Fruit fly (Drosophila melanogaster) whole organism, pupa: ENCODE results near the gene CG9555.

ENCODE experiments used
- CG13204 ChIP-seq: fragments of 200-800 bp; sonication (Bioruptor generic); optimal IDR thresholded peaks from 2 replicates; lab custom pipeline; 2018; ENCODE audit warnings: missing biosample characterization, mild to moderate bottlenecking, missing genetic modification characterization, moderate library complexity
- CG14655 ChIP-seq: fragments of 200-800 bp; sonication (Bioruptor generic); optimal IDR thresholded peaks from 3 replicates; lab custom pipeline; 2017; ENCODE audit warnings: mild to moderate bottlenecking, missing biosample characterization, missing genetic modification reagents, missing genetic modification characterization
- CG15710 ChIP-seq: fragments of 200-800 bp; sonication (Bioruptor generic); optimal IDR thresholded peaks from 2 replicates; lab custom pipeline; 2018; ENCODE audit warnings: missing biosample characterization, mild to moderate bottlenecking, missing genetic modification characterization, moderate library complexity
- CG17806 ChIP-seq: fragments of 200-800 bp; sonication (Bioruptor generic); optimal IDR thresholded peaks from 2 replicates; lab custom pipeline; 2018; ENCODE audit warnings: missing biosample characterization, mild to moderate bottlenecking, missing genetic modification characterization, moderate library complexity
- CG32121 ChIP-seq: fragments of 200-800 bp; sonication (Bioruptor generic); IDR thresholded peaks from 2 replicates; pipeline ENCODE4 v1.3.6; 2022; ENCODE audit warnings: missing biosample characterization, missing genetic modification characterization
- CG8159 ChIP-seq: fragments of 200-800 bp; sonication (Bioruptor generic); optimal IDR thresholded peaks from 3 replicates; lab custom pipeline; 2018; ENCODE audit warnings: missing biosample characterization, mild to moderate bottlenecking, missing genetic modification characterization, moderate library complexity
- CG8301 ChIP-seq: fragments of 200-800 bp; sonication (Bioruptor generic); optimal IDR thresholded peaks from 2 replicates; lab custom pipeline; 2018; ENCODE audit warnings: missing biosample characterization, mild to moderate bottlenecking, missing genetic modification characterization
- CG9948 ChIP-seq: fragments of 200-800 bp; sonication (Bioruptor generic); optimal IDR thresholded peaks from 2 replicates; lab custom pipeline; 2018; ENCODE audit warnings: missing biosample characterization, mild to moderate bottlenecking, missing genetic modification characterization, moderate library complexity
- Ets98B ChIP-seq: fragments of 200-800 bp; sonication (Bioruptor generic); IDR thresholded peaks from 2 replicates; pipeline ENCODE4 v1.3.6; 2022; ENCODE audit warnings: missing biosample characterization, missing genetic modification characterization

DNA sequence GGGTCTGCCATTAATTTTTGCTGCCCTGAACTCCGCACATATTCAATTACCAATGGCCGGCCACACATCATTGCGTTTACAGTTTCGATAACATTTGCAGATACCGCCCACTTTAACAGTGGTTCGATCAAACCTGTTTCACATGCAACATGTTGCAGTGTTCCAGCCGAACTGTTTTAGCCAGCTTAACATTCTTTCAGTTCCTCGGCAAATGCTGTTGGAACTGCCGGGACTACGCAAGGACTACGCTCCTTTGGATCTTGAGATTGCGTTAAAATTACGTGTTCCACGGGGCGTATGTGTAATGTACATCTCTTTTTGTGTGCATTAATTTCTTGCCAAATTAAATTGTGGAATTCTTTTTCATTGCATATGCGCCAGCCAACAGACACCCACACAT, 27.9 kb downstream of the CG9555 start:
- TF ChIP-seq CG8301 (no peak), CG9948 (tag; lab: Kevin White, UChicago) (no peak), CG13204 (no peak), CG17806 (no peak), CG32121 (GFP tag; lab: Robert Waterston, UW) (no peak), CG14655 (no peak), CG8159 (tag; lab: Kevin White, UChicago) (no peak), CG15710 (tag; lab: Kevin White, UChicago) (no peak), Ets98B (no peak)
